Worm (Caenorhabditis elegans) whole organism, late embryonic: ENCODE data around the gene F42H10.2.

ENCODE experiments used
- C08G9.2 ChIP-seq: sonication (generic microtip); optimal IDR thresholded peaks from 2 replicates; lab custom pipeline; 2016; ENCODE audit warnings: mild to moderate bottlenecking, missing genetic modification characterization, moderate library complexity, missing compliant biosample characterization
- K09A11.1 ChIP-seq: sonication (generic microtip); optimal IDR thresholded peaks from 2 replicates; lab custom pipeline; 2017; ENCODE audit warnings: antibody characterized with exemption, mild to moderate bottlenecking, missing genetic modification characterization, missing compliant biosample characterization; ENCODE audit not compliant: insufficient read depth
- T23F11.4 ChIP-seq: fragments of 200-800 bp; sonication (Bioruptor generic); optimal IDR thresholded peaks from 2 replicates; lab custom pipeline; 2018; ENCODE audit warnings: mild to moderate bottlenecking, missing genetic modification characterization, missing compliant biosample characterization
- ceh-14 ChIP-seq: sonication (generic microtip); optimal IDR thresholded peaks from 2 replicates; lab custom pipeline; 2016; ENCODE audit warnings: missing genotype, missing genetic modification characterization, missing compliant biosample characterization
- ceh-19 ChIP-seq: fragments of 200-800 bp; sonication (Bioruptor generic); optimal IDR thresholded peaks from 2 replicates; lab custom pipeline; 2018; ENCODE audit warnings: mild to moderate bottlenecking, missing genetic modification characterization, missing compliant biosample characterization
- ceh-2 ChIP-seq: sonication (generic microtip); optimal IDR thresholded peaks from 2 replicates; lab custom pipeline; 2016; ENCODE audit warnings: missing genotype, missing genetic modification characterization, missing compliant biosample characterization
- ceh-22 ChIP-seq: sonication (generic microtip); optimal IDR thresholded peaks from 2 replicates; lab custom pipeline; 2017; ENCODE audit warnings: missing biosample characterization, missing genetic modification characterization
- ceh-24 ChIP-seq: sonication (generic microtip); optimal IDR thresholded peaks from 2 replicates; lab custom pipeline; 2016; ENCODE audit warnings: mild to moderate bottlenecking, missing genetic modification characterization, missing compliant biosample characterization
- ceh-34 ChIP-seq: sonication (generic microtip); optimal IDR thresholded peaks from 2 replicates; lab custom pipeline; 2016; ENCODE audit warnings: mild to moderate bottlenecking, missing genetic modification characterization, missing compliant biosample characterization
- ceh-45 ChIP-seq: fragments of 200-800 bp; sonication (Bioruptor generic); IDR thresholded peaks from 2 replicates; pipeline ENCODE4 v1.3.6; 2022; ENCODE audit warnings: missing genetic modification reagents, missing genetic modification characterization, missing compliant biosample characterization
- ceh-48 ChIP-seq: sonication (generic microtip); optimal IDR thresholded peaks from 2 replicates; lab custom pipeline; 2016; ENCODE audit warnings: missing genetic modification characterization, inconsistent platforms, missing compliant biosample characterization
- ceh-6 ChIP-seq: fragments of 200-800 bp; sonication (Bioruptor generic); optimal IDR thresholded peaks from 2 replicates; lab custom pipeline; 2018; ENCODE audit warnings: mild to moderate bottlenecking, missing genetic modification characterization, missing compliant biosample characterization
- dmd-4 ChIP-seq: sonication (generic microtip); optimal IDR thresholded peaks from 2 replicates; lab custom pipeline; 2016; ENCODE audit warnings: borderline replicate concordance, missing genetic modification characterization, missing compliant biosample characterization
- elt-4 ChIP-seq: sonication (generic microtip); optimal IDR thresholded peaks from 2 replicates; lab custom pipeline; 2016; ENCODE audit warnings: missing genetic modification characterization, missing compliant biosample characterization
- fkh-10 ChIP-seq: fragments of 150-350 bp; optimal IDR thresholded peaks from 2 replicates; lab custom pipeline; 2014; ENCODE audit warnings: missing biosample characterization, missing genetic modification reagents, missing genetic modification characterization
- fkh-6 ChIP-seq: sonication (generic microtip); optimal IDR thresholded peaks from 2 replicates; lab custom pipeline; 2016; ENCODE audit warnings: missing genetic modification characterization, missing compliant biosample characterization
- gmeb-2 ChIP-seq: sonication (generic microtip); optimal IDR thresholded peaks from 2 replicates; lab custom pipeline; 2016; ENCODE audit warnings: missing genetic modification characterization, inconsistent platforms, missing compliant biosample characterization
- hlh-13 ChIP-seq: fragments of 200-800 bp; sonication (Bioruptor generic); optimal IDR thresholded peaks from 2 replicates; lab custom pipeline; 2018; ENCODE audit warnings: mild to moderate bottlenecking, missing genetic modification characterization, missing compliant biosample characterization
- hlh-15 ChIP-seq: sonication (generic microtip); optimal IDR thresholded peaks from 2 replicates; lab custom pipeline; 2016; ENCODE audit warnings: missing genetic modification characterization, missing compliant biosample characterization
- hlh-30 ChIP-seq: sonication (generic microtip); optimal IDR thresholded peaks from 2 replicates; lab custom pipeline; 2017; ENCODE audit warnings: antibody characterized with exemption, missing genetic modification characterization, missing compliant biosample characterization; ENCODE audit not compliant: insufficient read depth
- hlh-6 ChIP-seq: sonication (generic microtip); optimal IDR thresholded peaks from 2 replicates; lab custom pipeline; 2016; ENCODE audit warnings: missing genotype, missing genetic modification characterization, missing compliant biosample characterization
- hlh-8 ChIP-seq: sonication (generic microtip); optimal IDR thresholded peaks from 2 replicates; lab custom pipeline; 2016; ENCODE audit warnings: missing genotype, missing genetic modification characterization, missing compliant biosample characterization
- lin-11 ChIP-seq: fragments of 200-800 bp; sonication (Bioruptor generic); optimal IDR thresholded peaks from 2 replicates; lab custom pipeline; 2018; ENCODE audit warnings: mild to moderate bottlenecking, missing genetic modification characterization, missing compliant biosample characterization
- mec-3 ChIP-seq: sonication (generic microtip); optimal IDR thresholded peaks from 2 replicates; lab custom pipeline; 2016; ENCODE audit warnings: borderline replicate concordance, missing genetic modification characterization, missing compliant biosample characterization
- nhr-11 ChIP-seq: fragments of 150-350 bp; optimal IDR thresholded peaks from 2 replicates; lab custom pipeline; 2014; ENCODE audit warnings: missing biosample characterization, missing genetic modification characterization
- npax-4 ChIP-seq: sonication (generic microtip); optimal IDR thresholded peaks from 2 replicates; lab custom pipeline; 2016; ENCODE audit warnings: missing genetic modification characterization, missing compliant biosample characterization
- odd-2 ChIP-seq: sonication (generic microtip); optimal IDR thresholded peaks from 2 replicates; lab custom pipeline; 2017; ENCODE audit warnings: antibody characterized with exemption, mild to moderate bottlenecking, missing genetic modification characterization, missing compliant biosample characterization
- pag-3 ChIP-seq: sonication (generic microtip); optimal IDR thresholded peaks from 2 replicates; lab custom pipeline; 2016; ENCODE audit warnings: missing compliant biosample characterization, missing genetic modification characterization, borderline replicate concordance
- pha-2 ChIP-seq: sonication (generic microtip); optimal IDR thresholded peaks from 2 replicates; lab custom pipeline; 2017; ENCODE audit warnings: mild to moderate bottlenecking, missing genetic modification characterization, missing compliant biosample characterization
- pqm-1 ChIP-seq: sonication (generic microtip); optimal IDR thresholded peaks from 2 replicates; lab custom pipeline; 2016; ENCODE audit warnings: missing genetic modification characterization, missing compliant biosample characterization
- sdc-2 ChIP-seq: sonication (generic microtip); optimal IDR thresholded peaks from 2 replicates; lab custom pipeline; 2016; ENCODE audit warnings: missing genotype, missing genetic modification characterization, missing compliant biosample characterization
- syd-9 ChIP-seq: sonication (generic microtip); optimal IDR thresholded peaks from 2 replicates; lab custom pipeline; 2016; ENCODE audit warnings: mild to moderate bottlenecking, missing genetic modification characterization, moderate library complexity, missing compliant biosample characterization
- tbx-2 ChIP-seq: sonication (generic microtip); optimal IDR thresholded peaks from 2 replicates; lab custom pipeline; 2016; ENCODE audit warnings: missing genetic modification characterization, missing compliant biosample characterization
- tbx-7 ChIP-seq: sonication (generic microtip); optimal IDR thresholded peaks from 2 replicates; lab custom pipeline; 2016; ENCODE audit warnings: missing genotype, missing genetic modification characterization, missing compliant biosample characterization
- unc-42 ChIP-seq: sonication (generic microtip); optimal IDR thresholded peaks from 2 replicates; lab custom pipeline; 2016; ENCODE audit warnings: missing genotype, missing genetic modification characterization, missing compliant biosample characterization
- ztf-16 ChIP-seq: sonication (generic microtip); optimal IDR thresholded peaks from 2 replicates; lab custom pipeline; 2017; ENCODE audit warnings: missing genetic modification characterization, missing compliant biosample characterization

The F42H10.2 gene

DNA sequence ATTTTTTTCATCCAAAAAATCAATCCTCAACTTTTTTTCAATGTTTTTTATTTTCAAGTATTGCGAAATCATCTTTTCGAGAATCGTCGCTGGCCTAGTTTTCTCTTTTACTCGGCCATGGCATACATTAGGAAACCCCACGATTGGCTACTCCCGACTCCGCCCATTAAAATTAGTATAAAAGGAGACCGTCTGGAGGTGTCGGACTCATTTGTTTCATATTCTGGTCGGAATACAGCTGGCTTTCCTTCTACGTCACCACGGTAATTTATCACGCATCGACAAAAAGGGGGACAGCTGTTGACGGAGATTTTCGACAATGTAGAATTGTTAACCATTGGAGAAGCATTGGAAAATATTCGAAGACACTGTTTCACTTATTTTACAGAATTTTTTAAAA is 38.6 kb downstream of the F42H10.2 start (continued):
- peak; percentile 2 for TF ChIP-seq sdc-2 (tag; lab: Kevin White, UChicago)
- no peak for TF ChIP-seq npax-4 (tag; lab: Kevin White, UChicago)
- no peak for TF ChIP-seq ceh-19 (GFP tag; lab: Kevin White, UChicago)
- no peak for TF ChIP-seq mec-3 (tag; lab: Kevin White, UChicago)
- no peak for TF ChIP-seq hlh-13
- TF ChIP-seq pag-3 (tag; lab: Kevin White, UChicago): no peak
- TF ChIP-seq hlh-8: no peak
- no peak for TF ChIP-seq pha-2 (tag; lab: Kevin White, UChicago)
- TF ChIP-seq tbx-7 (tag; lab: Kevin White, UChicago): peak; percentile 63
- TF ChIP-seq fkh-6: peak; percentile 46
- peak; percentile 14 for TF ChIP-seq K09A11.1 (tag; lab: Kevin White, UChicago)
- TF ChIP-seq ceh-22: no peak
- TF ChIP-seq hlh-30 (tag; lab: Kevin White, UChicago): no peak
- no peak for TF ChIP-seq dmd-4 (tag; lab: Kevin White, UChicago)
- TF ChIP-seq ceh-34: peak; percentile 46
- TF ChIP-seq, all 69 proteins: peak for 19

- TF ChIP-seq npax-4 (tag; lab: Kevin White, UChicago): no peak
- no peak for TF ChIP-seq ceh-45 (GFP tag; lab: Robert Waterston, UW)
- no peak for TF ChIP-seq unc-42 (tag; lab: Kevin White, UChicago)
- TF ChIP-seq ceh-14: no peak
- no peak for TF ChIP-seq sdc-2 (tag; lab: Kevin White, UChicago)
- no peak for TF ChIP-seq hlh-15
- TF ChIP-seq T23F11.4 (GFP tag; lab: Kevin White, UChicago): no peak
- TF ChIP-seq fkh-10 (GFP tag; lab: Kevin White, UChicago): no peak
- no peak for TF ChIP-seq pag-3 (tag; lab: Kevin White, UChicago)
- TF ChIP-seq mec-3 (tag; lab: Kevin White, UChicago): no peak
- TF ChIP-seq tbx-7 (tag; lab: Kevin White, UChicago): no peak
- no peak for TF ChIP-seq gmeb-2 (tag; lab: Kevin White, UChicago)
These were observed 39.4 kb downstream of the F42H10.2 start, which contains the start of gene ZC21.10 for ce11 chrIII:8529772-8530171. Gene ZC21.10 (plus strand): TSS chrIII:8530072.

ce11 chrIII:8533900-8534299 is 43.5 kb downstream of the F42H10.2 start:
- TF ChIP-seq K09A11.1 (tag; lab: Kevin White, UChicago) (no peak), syd-9 (tag; lab: Kevin White, UChicago) (no peak), C08G9.2 (tag; lab: Kevin White, UChicago) (no peak), fkh-6 (no peak), unc-42 (tag; lab: Kevin White, UChicago) (peak; percentile 39), ceh-14 (no peak)

DNA sequence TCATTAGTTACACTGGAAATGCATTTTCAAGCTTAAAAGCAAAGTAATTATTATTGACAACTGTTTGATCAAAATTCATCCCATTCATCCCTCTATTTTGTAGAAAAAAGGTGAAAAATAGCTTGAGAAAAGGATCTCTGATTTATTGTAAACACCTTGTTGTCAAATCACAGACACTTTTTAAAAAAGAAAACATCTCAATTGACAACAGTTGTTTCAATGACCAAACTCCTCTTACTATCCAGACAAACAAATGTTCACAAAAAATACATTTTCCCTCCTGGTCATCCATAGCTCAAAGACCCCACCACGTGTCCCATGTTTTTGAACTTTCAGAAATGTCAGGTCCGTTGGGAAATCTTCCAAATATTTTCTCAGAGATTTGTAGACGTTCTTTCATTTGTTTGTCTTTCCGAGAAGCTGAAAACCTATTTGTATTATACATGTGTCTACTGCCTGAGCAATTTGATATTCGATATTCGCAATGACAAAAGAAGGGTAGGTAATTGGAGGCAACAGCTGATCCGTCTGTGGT is 44.3 kb downstream of the F42H10.2 start, which contains the start of gene trp-1:
trp-1 (plus strand) TSS at position 485 of the 535 bp plus-strand sequence.
- TF ChIP-seq ceh-22: no peak
- TF ChIP-seq pqm-1 (tag; lab: Kevin White, UChicago): no peak
- TF ChIP-seq hlh-6 (tag; lab: Kevin White, UChicago): no peak
- TF ChIP-seq odd-2 (tag; lab: Kevin White, UChicago): no peak
- TF ChIP-seq ceh-45 (GFP tag; lab: Robert Waterston, UW): no peak
- TF ChIP-seq ceh-2: no peak
- no peak for TF ChIP-seq ztf-16 (tag; lab: Kevin White, UChicago)
- TF ChIP-seq hlh-8: no peak
- TF ChIP-seq hlh-13: no peak
- TF ChIP-seq T23F11.4 (GFP tag; lab: Kevin White, UChicago): no peak
- TF ChIP-seq ceh-34: no peak
- no peak for TF ChIP-seq ceh-6 (GFP tag; lab: Kevin White, UChicago)
- no peak for TF ChIP-seq elt-4 (tag; lab: Kevin White, UChicago)
- TF ChIP-seq fkh-10 (GFP tag; lab: Kevin White, UChicago): no peak
- no peak for TF ChIP-seq ceh-48
- no peak for TF ChIP-seq tbx-2 (tag; lab: Kevin White, UChicago)
- TF ChIP-seq ceh-24: no peak
- no peak for TF ChIP-seq nhr-11 (tag; lab: Kevin White, UChicago)
- TF ChIP-seq lin-11 (tag; lab: Kevin White, UChicago): no peak
